Fruit fly (Drosophila melanogaster): ENCODE data around the gene CG12590.

CG12590 gene

dm6 chr3R:5187806-5188205 is 28.4 kb downstream of the CG12590 start (continued):
- no peak for TF ChIP-seq CG9139 (GFP tag; optimal IDR thresholded peaks at IDR 0.05)
- no peak for TF ChIP-seq ss (GFP tag; optimal IDR thresholded peaks at IDR 0.05)
- no peak for TF ChIP-seq spab (GFP tag; optimal IDR thresholded peaks at IDR 0.05)
- TF ChIP-seq Ets96B (tag; optimal IDR thresholded peaks at IDR 0.05), result no peak
- TF ChIP-seq OdsH (GFP tag; optimal IDR thresholded peaks at IDR 0.05), result no peak
- peak; percentile 8 for TF ChIP-seq CG10631 (GFP tag; optimal IDR thresholded peaks at IDR 0.05)

dm6 chr3R:5193271-5193670 is 33.9 kb downstream of the CG12590 start:
- TF ChIP-seq fd85E (GFP tag; optimal IDR thresholded peaks at IDR 0.05) (no peak), CG8319 (GFP tag; optimal IDR thresholded peaks at IDR 0.05) (no peak), Hr4 (GFP tag; optimal IDR thresholded peaks at IDR 0.05) (peak; percentile 8), topi (GFP tag; optimal IDR thresholded peaks at IDR 0.05) (no peak), CG16779 (tag; optimal IDR thresholded peaks at IDR 0.05) (no peak), achi (GFP tag; optimal IDR thresholded peaks at IDR 0.05) (peak; percentile 10), dac (GFP tag; optimal IDR thresholded peaks at IDR 0.05) (no peak), CG32006 (GFP tag; optimal IDR thresholded peaks at IDR 0.05) (peak; percentile 40), CG8119 (GFP tag; IDR thresholded peaks at IDR 0.05) (0 out of 3 replicates have a peak, but pooled peaks have one; percentile 19), CG10631 (GFP tag; optimal IDR thresholded peaks at IDR 0.05) (no peak), CG6808 (GFP tag; optimal IDR thresholded peaks at IDR 0.05) (no peak), OdsH (GFP tag; optimal IDR thresholded peaks at IDR 0.05) (no peak), Eip78C (GFP tag) (peak; percentile 71), pdm3 (GFP tag; optimal IDR thresholded peaks at IDR 0.05) (no peak), Sox14 (GFP tag; optimal IDR thresholded peaks at IDR 0.05) (no peak), eg (GFP tag; IDR thresholded peaks at IDR 0.05) (no peak)

dm6 chr3R:5198302-5198701 is 38.9 kb downstream of the CG12590 start:
- peak; percentile 38 for TF ChIP-seq CG10631 (GFP tag; optimal IDR thresholded peaks at IDR 0.05)
- TF ChIP-seq lz (GFP tag; optimal IDR thresholded peaks at IDR 0.05), result peak; percentile 23
- TF ChIP-seq CG11294 (GFP tag; IDR thresholded peaks at IDR 0.05), result peak; percentile 50; the same call in 1 of the 2 replicates
- TF ChIP-seq salr (GFP tag; optimal IDR thresholded peaks at IDR 0.05), result no peak
- TF ChIP-seq Gug (GFP tag; IDR thresholded peaks at IDR 0.05), result peak; percentile 51; the same call in 1 of the 2 replicates
- no peak for TF ChIP-seq CG8319 (GFP tag; optimal IDR thresholded peaks at IDR 0.05)
- TF ChIP-seq Eip75B (GFP tag; optimal IDR thresholded peaks at IDR 0.05), result peak; percentile 54
- peak; percentile 79 for TF ChIP-seq Eip78C (GFP tag)
- TF ChIP-seq eg (GFP tag; IDR thresholded peaks at IDR 0.05), result no peak; the same call in 2 of the 3 replicates
- TF ChIP-seq CG7368 (GFP tag; optimal IDR thresholded peaks at IDR 0.05), result peak; percentile 50
- TF ChIP-seq OdsH (GFP tag; optimal IDR thresholded peaks at IDR 0.05), result peak; percentile 45
- TF ChIP-seq CG31627 (GFP tag; optimal IDR thresholded peaks at IDR 0.05), result peak; percentile 37
- peak; percentile 20 for TF ChIP-seq Sox102F (GFP tag; optimal IDR thresholded peaks at IDR 0.05)
- TF ChIP-seq spab (GFP tag; optimal IDR thresholded peaks at IDR 0.05), result no peak
- TF ChIP-seq topi (GFP tag; optimal IDR thresholded peaks at IDR 0.05), result peak; percentile 5
- TF ChIP-seq CG9139 (GFP tag; optimal IDR thresholded peaks at IDR 0.05), result no peak
- TF ChIP-seq CG1621 (tag; optimal IDR thresholded peaks at IDR 0.05), result no peak
- no peak for TF ChIP-seq Lpt (GFP tag; optimal IDR thresholded peaks at IDR 0.05)
- no peak for TF ChIP-seq CG16779 (tag; optimal IDR thresholded peaks at IDR 0.05)
- peak; percentile 20 for TF ChIP-seq Ets21C (GFP tag; optimal IDR thresholded peaks at IDR 0.05)
- TF ChIP-seq cyc (GFP tag; optimal IDR thresholded peaks at IDR 0.05), result peak; percentile 39
- TF ChIP-seq CG11902 (GFP tag; optimal IDR thresholded peaks at IDR 0.05), result peak; percentile 5
- TF ChIP-seq Hr39 (GFP tag; optimal IDR thresholded peaks at IDR 0.05), result peak; percentile 28
- TF ChIP-seq Sox14 (GFP tag; optimal IDR thresholded peaks at IDR 0.05), result no peak
- TF ChIP-seq Hr4 (GFP tag; optimal IDR thresholded peaks at IDR 0.05), result peak; percentile 36
- TF ChIP-seq ss (GFP tag; optimal IDR thresholded peaks at IDR 0.05), result peak in 1 of 2 experiments; percentile 5
- peak; percentile 63 for TF ChIP-seq CG32006 (GFP tag; optimal IDR thresholded peaks at IDR 0.05)
- no peak for TF ChIP-seq Eip93F (GFP tag; optimal IDR thresholded peaks at IDR 0.05)
- peak; percentile 54 for TF ChIP-seq esn (GFP tag; optimal IDR thresholded peaks at IDR 0.05)
- TF ChIP-seq fd59A (GFP tag; optimal IDR thresholded peaks at IDR 0.05), result no peak
- TF ChIP-seq CG6276 (GFP tag; optimal IDR thresholded peaks at IDR 0.05), result peak; percentile 27
- TF ChIP-seq CG6792 (GFP tag; optimal IDR thresholded peaks at IDR 0.05), result peak; percentile 32
- TF ChIP-seq CG8119 (GFP tag; IDR thresholded peaks at IDR 0.05), result 0 out of 3 replicates have a peak, but pooled peaks have one; percentile 28
- no peak for TF ChIP-seq CG6854 (GFP tag; optimal IDR thresholded peaks at IDR 0.05)
- TF ChIP-seq Smox (GFP tag; optimal IDR thresholded peaks at IDR 0.05), result no peak
- no peak for TF ChIP-seq CG8632 (GFP tag; optimal IDR thresholded peaks at IDR 0.05)
- peak; percentile 46 for TF ChIP-seq achi (GFP tag; optimal IDR thresholded peaks at IDR 0.05)
- no peak for TF ChIP-seq fd85E (GFP tag; optimal IDR thresholded peaks at IDR 0.05)
- peak; percentile 25 for TF ChIP-seq CG4318 (GFP tag; optimal IDR thresholded peaks at IDR 0.05)
- TF ChIP-seq CG34406 (GFP tag; optimal IDR thresholded peaks at IDR 0.05), result no peak
- TF ChIP-seq CG6808 (GFP tag; optimal IDR thresholded peaks at IDR 0.05), result no peak
- peak; percentile 45 for TF ChIP-seq acj6 (GFP tag; optimal IDR thresholded peaks at IDR 0.05)

All from whole organism, prepupa.